Fruit fly (Drosophila melanogaster): ENCODE results near the gene CG4440.
A peak's percentile ranks its signal among the peaks of the same experiment; 100 is the strongest.

The CG4440 gene

dm6 chr2L:16310648-16311047 lies 19.1 kb upstream of the CG4440 start, which contains the start of the genes cni and fzy (continued):
- TF ChIP-seq run (tag; optimal IDR thresholded peaks at IDR 0.05), result no peak
- no peak for TF ChIP-seq Deaf1 (tag; optimal IDR thresholded peaks at IDR 0.05)
- no peak for TF ChIP-seq en (GFP tag; optimal IDR thresholded peaks at IDR 0.05)
- 0 out of 2 replicates have a peak, but pooled peaks have one; percentile 15 for TF ChIP-seq CG32532 (GFP tag; IDR thresholded peaks at IDR 0.05)
- TF ChIP-seq abd-A (tag; optimal IDR thresholded peaks at IDR 0.05), result no peak
- TF ChIP-seq CG30431 (GFP tag; optimal IDR thresholded peaks at IDR 0.05), result no peak
- no peak for TF ChIP-seq ATbp (GFP tag; optimal IDR thresholded peaks at IDR 0.05)
- no peak for TF ChIP-seq CG8765 (GFP tag; IDR thresholded peaks at IDR 0.05)
- no peak for TF ChIP-seq Side (GFP tag; optimal IDR thresholded peaks at IDR 0.05)
- TF ChIP-seq CG5245 (GFP tag; optimal IDR thresholded peaks at IDR 0.05), result peak; percentile 15
- TF ChIP-seq CG1024 (GFP tag; IDR thresholded peaks at IDR 0.05), result no peak
- TF ChIP-seq CG11247 (GFP tag; IDR thresholded peaks at IDR 0.05), result no peak
- TF ChIP-seq CG2678 (tag; optimal IDR thresholded peaks at IDR 0.05), result peak; percentile 23
- TF ChIP-seq CG31365 (tag; optimal IDR thresholded peaks at IDR 0.05), result no peak
- peak; percentile 37 for TF ChIP-seq Nf-YC (tag; optimal IDR thresholded peaks at IDR 0.05)
- peak; percentile 12 for TF ChIP-seq az2 (GFP tag; optimal IDR thresholded peaks at IDR 0.05)
- TF ChIP-seq MBD-R2 (GFP tag; IDR thresholded peaks at IDR 0.05), result peak; percentile 93
- TF ChIP-seq CG1647 (GFP tag; optimal IDR thresholded peaks at IDR 0.05), result no peak
- TF ChIP-seq hb (GFP tag; IDR thresholded peaks at IDR 0.05; ENCODE audit: partially characterized antibody), result no peak
- TF ChIP-seq D19A (tag; optimal IDR thresholded peaks at IDR 0.05), result no peak
- TF ChIP-seq CoRest (tag; optimal IDR thresholded peaks at IDR 0.05), result peak; percentile 49
- TF ChIP-seq phol (tag; optimal IDR thresholded peaks at IDR 0.05), result peak; percentile 94
- peak; percentile 35 for TF ChIP-seq CG8924 (tag; optimal IDR thresholded peaks at IDR 0.05)
- peak; percentile 1 for TF ChIP-seq CG17359 (tag; optimal IDR thresholded peaks at IDR 0.05)
- peak; percentile 54 for TF ChIP-seq CG17829 (tag; optimal IDR thresholded peaks at IDR 0.05)
- TF ChIP-seq nau (GFP tag; optimal IDR thresholded peaks at IDR 0.05), result no peak
- TF ChIP-seq amos (GFP tag; IDR thresholded peaks at IDR 0.05; ENCODE audit: partially characterized antibody), result 0 out of 2 replicates have a peak, but pooled peaks have one; percentile 6
- TF ChIP-seq Hmx (GFP tag; optimal IDR thresholded peaks at IDR 0.05), result no peak
- TF ChIP-seq BEAF-32 (GFP tag; optimal IDR thresholded peaks at IDR 0.05), result peak; percentile 62
- no peak for TF ChIP-seq CG31388 (GFP tag; optimal IDR thresholded peaks at IDR 0.05)
- TF ChIP-seq Med (GFP tag), result peak; percentile 10
- TF ChIP-seq Neu2 (GFP tag; optimal IDR thresholded peaks at IDR 0.05; ENCODE audit: borderline replicate concordance), result no peak
- TF ChIP-seq CG4360 (GFP tag; IDR thresholded peaks at IDR 0.05), result no peak
- peak; percentile 70 for TF ChIP-seq CG4617 (GFP tag; optimal IDR thresholded peaks at IDR 0.05; ENCODE audit: borderline replicate concordance)
- TF ChIP-seq D (optimal IDR thresholded peaks at IDR 0.05), result no peak
- TF ChIP-seq D (GFP tag; optimal IDR thresholded peaks at IDR 0.05), result no peak
- no peak for TF ChIP-seq gt (GFP tag; IDR thresholded peaks at IDR 0.05)
- peak; percentile 96 for TF ChIP-seq sqz (GFP tag; optimal IDR thresholded peaks at IDR 0.05)
- no peak for TF ChIP-seq HmgD (GFP tag; optimal IDR thresholded peaks at IDR 0.05)
- TF ChIP-seq zf30C (GFP tag; optimal IDR thresholded peaks at IDR 0.05), result no peak
- TF ChIP-seq CG16863 (GFP tag; optimal IDR thresholded peaks at IDR 0.05), result no peak
- TF ChIP-seq CG43689 (GFP tag; IDR thresholded peaks at IDR 0.05), result no peak
- TF ChIP-seq vnd (GFP tag; IDR thresholded peaks at IDR 0.05; ENCODE audit: partially characterized antibody), result no peak
- no peak for TF ChIP-seq CG14965 (GFP tag; optimal IDR thresholded peaks at IDR 0.05; ENCODE audit: borderline replicate concordance)
- no peak for TF ChIP-seq CG12744 (GFP tag; optimal IDR thresholded peaks at IDR 0.05)
- peak; percentile 78 for TF ChIP-seq CG3847 (GFP tag; IDR thresholded peaks at IDR 0.05)
- TF ChIP-seq CG16813 (GFP tag; IDR thresholded peaks at IDR 0.05; ENCODE audit: partially characterized antibody), result peak; percentile 43; the same call in 1 of the 3 replicates
- no peak for TF ChIP-seq NC2α (GFP tag; optimal IDR thresholded peaks at IDR 0.05)
- TF ChIP-seq CG2712 (tag; optimal IDR thresholded peaks at IDR 0.05), result peak; percentile 63
- peak; percentile 34 for TF ChIP-seq ind (GFP tag; optimal IDR thresholded peaks at IDR 0.05)
- no peak for TF ChIP-seq caup (GFP tag; optimal IDR thresholded peaks at IDR 0.05; ENCODE audit: severe bottlenecking)
